Worm (Caenorhabditis elegans): ENCODE data around the gene mam-4.

ce11 chrV:11258896-11259295, 10.9 kb downstream of the mam-4 start, which contains the start of gene lgc-36:
- TF ChIP-seq hlh-30 (tag; optimal IDR thresholded peaks at IDR 0.05; ENCODE audit: insufficient read depth), result no peak
- no peak for TF ChIP-seq K02D7.2 (tag; optimal IDR thresholded peaks at IDR 0.05)
- no peak for TF ChIP-seq fkh-6 (tag; optimal IDR thresholded peaks at IDR 0.05)
- TF ChIP-seq tbx-7 (tag; optimal IDR thresholded peaks at IDR 0.05), result no peak
- no peak for TF ChIP-seq fkh-10 (GFP tag; optimal IDR thresholded peaks at IDR 0.05)
- TF ChIP-seq Y22D7AL.16 (tag; optimal IDR thresholded peaks at IDR 0.05), result no peak
- no peak for TF ChIP-seq ama-1 (optimal IDR thresholded peaks at IDR 0.05)
- TF ChIP-seq ceh-6 (GFP tag; optimal IDR thresholded peaks at IDR 0.05), result no peak
- no peak for TF ChIP-seq hlh-6 (tag; optimal IDR thresholded peaks at IDR 0.05)
- TF ChIP-seq pat-9 (tag; optimal IDR thresholded peaks at IDR 0.05), result no peak

All from whole organism, late embryonic.